Worm (Caenorhabditis elegans) whole organism, L1 larva: ENCODE data around the gene coa-7.

Experiments used
- C34B4.2 ChIP-seq: sonication (generic microtip); optimal IDR thresholded peaks from 2 replicates; lab custom pipeline; 2017; ENCODE audit warnings: mild to moderate bottlenecking, missing genetic modification characterization, missing compliant biosample characterization
- Y116A8C.19 ChIP-seq: sonication (generic microtip); optimal IDR thresholded peaks from 2 replicates; lab custom pipeline; 2016; ENCODE audit warnings: missing compliant biosample characterization, missing genetic modification characterization, borderline replicate concordance
- aha-1 ChIP-seq: fragments of 150-350 bp; optimal IDR thresholded peaks from 2 replicates; lab custom pipeline; 2014; ENCODE audit warnings: missing biosample characterization, missing genetic modification characterization
- alr-1 ChIP-seq: fragments of 200-800 bp; sonication (Bioruptor generic); optimal IDR thresholded peaks from 2 replicates; lab custom pipeline; 2018; ENCODE audit warnings: borderline replicate concordance, mild to moderate bottlenecking, missing genetic modification characterization, missing compliant biosample characterization
- ama-1 ChIP-seq: fragments of 150-350 bp; optimal IDR thresholded peaks from 2 replicates; lab custom pipeline; 2014
- ceh-90 ChIP-seq: sonication (generic microtip); optimal IDR thresholded peaks from 2 replicates; lab custom pipeline; 2016; ENCODE audit warnings: missing genetic modification characterization, missing compliant biosample characterization
- ces-1 ChIP-seq: fragments of 150-350 bp; optimal IDR thresholded peaks from 2 replicates; lab custom pipeline; 2014; ENCODE audit warnings: missing biosample characterization, missing genetic modification reagents, missing genetic modification characterization
- efl-3 ChIP-seq: fragments of 200-800 bp; sonication (Bioruptor generic); optimal IDR thresholded peaks from 2 replicates; lab custom pipeline; 2018; ENCODE audit warnings: mild to moderate bottlenecking, missing genetic modification characterization, missing compliant biosample characterization
- egl-27 ChIP-seq, 2 experiments: fragments of 150-350 bp in 1 of 2; sonication (generic microtip); optimal IDR thresholded peaks; 3 replicates each; lab custom pipeline; 2017 to 2018; ENCODE audit warnings: missing biosample characterization in 2 of 2, missing genetic modification characterization in 2 of 2, missing genetic modification reagents in 2 of 2
- elt-2 ChIP-seq: sonication (generic microtip); optimal IDR thresholded peaks from 2 replicates; lab custom pipeline; 2016; ENCODE audit warnings: missing genetic modification characterization, mild to moderate bottlenecking, inconsistent platforms, missing compliant biosample characterization, missing genetic modification reagents
- ets-5 ChIP-seq: fragments of 200-800 bp; sonication (Bioruptor generic); IDR thresholded peaks from 2 replicates; pipeline ENCODE4 v1.3.6; 2022; ENCODE audit warnings: missing genetic modification characterization, missing compliant biosample characterization
- fkh-10 ChIP-seq: sonication (generic microtip); optimal IDR thresholded peaks from 2 replicates; lab custom pipeline; 2017; ENCODE audit warnings: missing biosample characterization, missing genetic modification reagents, missing genetic modification characterization
- fkh-4 ChIP-seq: sonication (generic microtip); optimal IDR thresholded peaks from 2 replicates; lab custom pipeline; 2016; ENCODE audit warnings: missing compliant biosample characterization, missing genetic modification characterization, borderline replicate concordance
- fos-1 ChIP-seq: fragments of 150-350 bp; optimal IDR thresholded peaks from 2 replicates; lab custom pipeline; 2014; ENCODE audit warnings: missing biosample characterization, missing genetic modification characterization
- jun-1 ChIP-seq: fragments of 150-350 bp; optimal IDR thresholded peaks from 2 replicates; lab custom pipeline; 2014; ENCODE audit warnings: missing biosample characterization, missing genetic modification reagents, missing genetic modification characterization
- lin-13 ChIP-seq: fragments of 150-350 bp; optimal IDR thresholded peaks from 2 replicates; lab custom pipeline; 2014; ENCODE audit warnings: missing biosample characterization, missing genetic modification reagents, missing genetic modification characterization
- lin-15B ChIP-seq: fragments of 150-350 bp; sonication (generic microtip); optimal IDR thresholded peaks from 3 replicates; lab custom pipeline; 2014; ENCODE audit warnings: missing biosample characterization, missing genetic modification characterization
- lin-35 ChIP-seq, 2 experiments: fragments of 150-350 bp; optimal IDR thresholded peaks; 2 replicates each; lab custom pipeline; 2014; ENCODE audit warnings: missing biosample characterization in 2 of 2, missing genetic modification characterization in 2 of 2, missing genetic modification reagents in 2 of 2
- nhr-11 ChIP-seq: fragments of 150-350 bp; optimal IDR thresholded peaks from 2 replicates; lab custom pipeline; 2014; ENCODE audit warnings: missing biosample characterization, missing genetic modification characterization
- nhr-12 ChIP-seq: sonication (generic microtip); optimal IDR thresholded peaks from 2 replicates; lab custom pipeline; 2017; ENCODE audit warnings: missing biosample characterization, missing genetic modification characterization
- nhr-19 ChIP-seq: fragments of 200-800 bp; sonication (Bioruptor generic); conservative IDR thresholded peaks from 2 replicates; pipeline ENCODE4 v1.3.6; 2022; ENCODE audit warnings: missing genetic modification characterization, missing compliant biosample characterization
- nhr-237 ChIP-seq: fragments of 150-350 bp; optimal IDR thresholded peaks from 2 replicates; lab custom pipeline; 2014; ENCODE audit warnings: missing biosample characterization, missing genetic modification characterization
- nhr-71 ChIP-seq: sonication (generic microtip); optimal IDR thresholded peaks from 2 replicates; lab custom pipeline; 2016; ENCODE audit warnings: mild to moderate bottlenecking, missing genetic modification characterization, moderate library complexity, missing compliant biosample characterization
- nhr-76 ChIP-seq: sonication (generic microtip); optimal IDR thresholded peaks from 2 replicates; lab custom pipeline; 2017; ENCODE audit warnings: missing biosample characterization, missing genetic modification characterization
- nhr-84 ChIP-seq: sonication (generic microtip); optimal IDR thresholded peaks from 2 replicates; lab custom pipeline; 2017; ENCODE audit warnings: missing biosample characterization, missing genetic modification characterization
- nhr-85 ChIP-seq: sonication (generic microtip); peaks from one replicate; lab custom pipeline; 2016; ENCODE audit warnings: missing genetic modification characterization, inconsistent platforms, missing compliant biosample characterization
- nhr-90 ChIP-seq: sonication (generic microtip); optimal IDR thresholded peaks from 2 replicates; lab custom pipeline; 2016; ENCODE audit warnings: mild to moderate bottlenecking, missing genetic modification characterization, missing compliant biosample characterization; ENCODE audit not compliant: poor library complexity
- pag-3 ChIP-seq: sonication (generic microtip); optimal IDR thresholded peaks from 2 replicates; lab custom pipeline; 2017; ENCODE audit warnings: missing genetic modification characterization, mild to moderate bottlenecking, missing compliant biosample characterization, antibody characterized with exemption, borderline replicate concordance; ENCODE audit not compliant: insufficient read depth
- pqm-1 ChIP-seq: sonication (generic microtip); optimal IDR thresholded peaks from 3 replicates; lab custom pipeline; 2017; ENCODE audit warnings: missing biosample characterization, missing genetic modification characterization
- snpc-4 ChIP-seq: fragments of 150-350 bp; optimal IDR thresholded peaks from 2 replicates; lab custom pipeline; 2014; ENCODE audit warnings: missing biosample characterization, missing genetic modification characterization
- sup-37 ChIP-seq: fragments of 200-800 bp; sonication (Bioruptor generic); optimal IDR thresholded peaks from 2 replicates; lab custom pipeline; 2018; ENCODE audit warnings: mild to moderate bottlenecking, missing genetic modification characterization, missing compliant biosample characterization
- tbx-2 ChIP-seq: sonication (generic microtip); optimal IDR thresholded peaks from 2 replicates; lab custom pipeline; 2016; ENCODE audit warnings: missing genetic modification characterization, missing compliant biosample characterization
- tlp-1 ChIP-seq: fragments of 150-350 bp; optimal IDR thresholded peaks from 2 replicates; lab custom pipeline; 2014; ENCODE audit warnings: missing biosample characterization, missing genetic modification characterization
- unc-62 ChIP-seq: fragments of 150-350 bp; optimal IDR thresholded peaks from 2 replicates; lab custom pipeline; 2014; ENCODE audit warnings: missing biosample characterization, missing genetic modification reagents, missing genetic modification characterization
- unc-86 ChIP-seq: sonication (generic microtip); optimal IDR thresholded peaks from 2 replicates; lab custom pipeline; 2016; ENCODE audit warnings: missing genetic modification characterization, missing compliant biosample characterization
- vab-15 ChIP-seq: sonication (generic microtip); optimal IDR thresholded peaks from 2 replicates; lab custom pipeline; 2017; ENCODE audit warnings: missing genotype, mild to moderate bottlenecking, missing genetic modification characterization, missing compliant biosample characterization
- xbp-1 ChIP-seq: sonication (generic microtip); optimal IDR thresholded peaks from 2 replicates; lab custom pipeline; 2016; ENCODE audit warnings: missing genetic modification characterization, missing compliant biosample characterization
- ztf-11 ChIP-seq, 2 experiments: sonication (generic microtip); optimal IDR thresholded peaks; 2 replicates each; lab custom pipeline; 2016 to 2017; ENCODE audit warnings: missing genetic modification characterization in 2 of 2, missing biosample characterization in 1 of 2, missing compliant biosample characterization in 1 of 2

The coa-7 gene

DNA sequence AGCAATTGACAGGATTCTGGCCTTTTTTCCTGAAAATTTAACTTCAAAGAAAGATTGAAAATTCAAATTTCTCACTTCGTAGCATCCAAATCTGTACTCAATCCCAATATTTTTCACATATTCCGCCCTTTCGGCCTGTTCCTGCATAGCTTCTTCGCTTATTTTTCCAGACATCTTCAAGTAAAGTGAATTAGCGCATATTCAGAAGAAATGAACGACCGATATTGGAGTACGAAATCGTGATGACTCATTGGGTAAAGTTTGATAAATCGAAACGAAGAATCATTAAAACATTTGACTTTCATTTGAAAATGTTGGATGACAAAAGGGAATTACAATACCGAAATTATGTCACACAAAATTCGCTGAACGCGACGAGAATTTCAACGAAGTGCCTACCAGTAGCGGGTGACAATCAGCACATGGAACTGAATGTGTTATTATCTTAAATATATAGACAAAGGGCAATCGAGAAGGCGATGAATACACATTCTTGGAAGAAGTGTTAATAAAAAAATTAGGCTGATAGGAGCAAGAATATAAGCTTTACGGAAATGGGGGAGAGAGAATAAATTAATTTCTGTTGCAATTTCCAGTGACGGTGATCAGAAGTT lies at the start of gene coa-7:
Gene coa-7 (minus strand): TSS at position 174 of the 614 bp plus-strand sequence.
- no peak for TF ChIP-seq lin-35 (GFP tag; optimal IDR thresholded peaks at IDR 0.05; lab: Kevin White, UChicago)
- TF ChIP-seq nhr-85 (tag; lab: Kevin White, UChicago) = peak; percentile 57

DNA sequence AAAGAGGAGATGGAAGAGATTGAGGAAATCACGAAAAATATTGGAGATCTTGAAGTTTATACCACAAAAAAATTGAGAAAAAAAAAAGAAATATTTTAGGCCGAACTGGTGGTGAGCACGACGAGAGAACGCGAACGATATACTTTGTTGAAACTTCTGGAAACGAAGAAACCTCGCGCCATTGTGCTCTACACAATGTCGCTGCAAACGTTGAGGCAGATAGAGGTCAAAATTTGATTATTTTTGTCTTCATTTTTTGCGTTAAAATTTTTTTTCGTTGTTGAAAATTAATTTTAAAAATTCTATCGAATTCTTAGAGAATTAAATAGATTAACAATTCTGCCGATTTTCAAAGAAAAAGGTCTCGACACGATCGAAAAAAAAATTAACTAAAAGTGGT lies 49.7 kb upstream of the coa-7 start:
- TF ChIP-seq efl-3 (GFP tag; lab: Kevin White, UChicago) (no peak), jun-1 (no peak), nhr-85 (tag; lab: Kevin White, UChicago) (no peak), fkh-4 (tag; lab: Kevin White, UChicago) (no peak), pqm-1 (tag; lab: Kevin White, UChicago) (no peak), snpc-4 (tag; lab: Kevin White, UChicago) (no peak), nhr-11 (no peak), nhr-71 (tag; lab: Kevin White, UChicago) (no peak), nhr-237 (no peak), Y116A8C.19 (no peak), aha-1 (tag; lab: Kevin White, UChicago) (no peak), tlp-1 (no peak), lin-15B (no peak), ztf-11 (tag; optimal IDR thresholded peaks at IDR 0.05; lab: Kevin White, UChicago) (no peak), alr-1 (tag; lab: Kevin White, UChicago) (no peak), nhr-12 (no peak), ama-1 (lab: Kevin White, UChicago) (no peak), ceh-90 (tag; lab: Kevin White, UChicago) (no peak), unc-62 (GFP tag; lab: Kevin White, UChicago) (no peak), ces-1 (GFP tag; lab: Kevin White, UChicago) (no peak)

DNA sequence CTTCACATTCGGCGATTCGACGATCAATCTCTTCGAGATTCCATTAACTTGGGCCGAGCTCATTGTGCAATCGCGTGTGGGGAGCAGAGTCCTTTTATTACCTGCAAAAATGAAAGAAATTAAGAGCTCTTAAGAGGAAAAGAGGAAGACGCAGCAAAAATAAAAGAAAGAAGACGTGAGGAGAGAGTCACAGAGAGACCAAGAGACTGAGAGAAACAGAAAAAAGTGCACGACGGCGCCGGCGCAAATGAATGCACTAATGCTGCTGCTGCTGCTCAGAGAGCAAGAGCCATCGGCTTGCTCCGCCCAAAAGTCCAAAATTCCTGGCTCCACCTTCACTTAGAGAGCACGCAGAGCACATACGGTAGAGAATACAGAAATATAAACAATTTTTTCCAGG lies 49.3 kb upstream of the coa-7 start, which contains the start of gene inos-1:
Gene inos-1 (minus strand): TSS at position 101 of the 400 bp plus-strand sequence.
- TF ChIP-seq lin-13 (GFP tag; lab: Kevin White, UChicago) (no peak), nhr-76 (tag; lab: Kevin White, UChicago) (no peak), sup-37 (GFP tag; lab: Kevin White, UChicago) (no peak), elt-2 (tag; lab: Kevin White, UChicago) (no peak), fkh-10 (no peak), nhr-84 (tag; lab: Kevin White, UChicago) (no peak), egl-27 (tag; optimal IDR thresholded peaks at IDR 0.05; lab: Kevin White, UChicago) (no peak), vab-15 (tag; lab: Kevin White, UChicago) (no peak)

DNA sequence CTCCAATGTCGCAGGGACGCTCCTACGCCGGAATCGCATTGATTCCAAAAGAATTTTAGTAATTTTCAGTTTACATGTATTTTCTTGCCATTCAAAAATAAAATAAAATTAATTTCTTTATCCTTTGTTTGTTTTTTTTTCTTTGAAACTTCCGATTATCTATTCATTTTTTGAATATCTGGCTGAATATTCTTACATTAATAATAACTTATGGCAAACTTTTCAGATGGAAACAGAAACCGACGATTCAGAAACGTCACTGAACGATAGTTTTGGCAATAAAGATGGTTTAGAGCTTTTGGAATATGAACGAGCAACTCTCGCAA lies 45.0 kb upstream of the coa-7 start, which contains the start of gene xpf-1:
Gene xpf-1 (plus strand): TSS at position 227 of the 326 bp plus-strand sequence.
- TF ChIP-seq egl-27 (tag; optimal IDR thresholded peaks at IDR 0.05; lab: Kevin White, UChicago) = no peak
- no peak for TF ChIP-seq pqm-1 (tag; lab: Kevin White, UChicago)
- no peak for TF ChIP-seq nhr-90 (tag; lab: Kevin White, UChicago)
- TF ChIP-seq nhr-76 (tag; lab: Kevin White, UChicago) = no peak
- TF ChIP-seq fos-1 (tag; lab: Kevin White, UChicago) = no peak
- no peak for TF ChIP-seq ztf-11 (tag; optimal IDR thresholded peaks at IDR 0.05; lab: Kevin White, UChicago)
- no peak for TF ChIP-seq xbp-1 (tag; lab: Kevin White, UChicago)
- TF ChIP-seq ets-5 (GFP tag; lab: Robert Waterston, UW) = no peak
- no peak for TF ChIP-seq elt-2 (tag; lab: Kevin White, UChicago)
- no peak for TF ChIP-seq lin-15B
- TF ChIP-seq ama-1 (lab: Kevin White, UChicago) = no peak
- TF ChIP-seq C34B4.2 (tag; lab: Kevin White, UChicago) = no peak
- no peak for TF ChIP-seq fkh-10
- no peak for TF ChIP-seq unc-86 (tag; lab: Kevin White, UChicago)
- no peak for TF ChIP-seq pag-3
- TF ChIP-seq tbx-2 (tag; lab: Kevin White, UChicago) = no peak
- TF ChIP-seq tlp-1 = no peak
- no peak for TF ChIP-seq nhr-19 (GFP tag; lab: Robert Waterston, UW)
